Worm (Caenorhabditis elegans): ENCODE measurements around the gene K01A6.6.

K01A6.6 gene

ce11 chrIV:11742406-11742805, 7.3 kb downstream of the K01A6.6 start, which contains the start of gene K01A6.5:
K01A6.5 (plus strand) TSS chrIV:11742706.
- TF ChIP-seq mab-5 (tag; optimal IDR thresholded peaks at IDR 0.05) = no peak
- no peak for TF ChIP-seq nhr-25 (tag; optimal IDR thresholded peaks at IDR 0.05)
- TF ChIP-seq nhr-6 (tag; optimal IDR thresholded peaks at IDR 0.05) = no peak
- no peak for TF ChIP-seq nhr-129 (tag; optimal IDR thresholded peaks at IDR 0.05)
- TF ChIP-seq nhr-237 (tag; optimal IDR thresholded peaks at IDR 0.05) = no peak
- TF ChIP-seq C34F6.9 (tag; optimal IDR thresholded peaks at IDR 0.05) = no peak
- TF ChIP-seq egl-27 (tag; optimal IDR thresholded peaks at IDR 0.05) = no peak
- no peak for TF ChIP-seq fos-1 (tag; optimal IDR thresholded peaks at IDR 0.05)
- TF ChIP-seq ztf-1 (GFP tag; conservative IDR thresholded peaks at IDR 0.05) = no peak
- TF ChIP-seq dmd-4 (tag; optimal IDR thresholded peaks at IDR 0.05) = no peak
- TF ChIP-seq skn-1 (tag; optimal IDR thresholded peaks at IDR 0.05) = no peak
- no peak for TF ChIP-seq elt-3 (tag; optimal IDR thresholded peaks at IDR 0.05)
- TF ChIP-seq peb-1 (tag; optimal IDR thresholded peaks at IDR 0.05) = no peak
- TF ChIP-seq lin-39 (tag; optimal IDR thresholded peaks at IDR 0.05) = no peak
- TF ChIP-seq unc-39 (tag; optimal IDR thresholded peaks at IDR 0.05) = no peak
- TF ChIP-seq sma-9 (GFP tag; optimal IDR thresholded peaks at IDR 0.05) = no peak
- TF ChIP-seq sma-9 (tag; optimal IDR thresholded peaks at IDR 0.05) = no peak
- TF ChIP-seq lin-11 (tag; optimal IDR thresholded peaks at IDR 0.05) = no peak
- TF ChIP-seq nhr-10 (tag; optimal IDR thresholded peaks at IDR 0.05) = no peak

- TF ChIP-seq lin-11 (tag; optimal IDR thresholded peaks at IDR 0.05) (no peak), sem-4 (tag; optimal IDR thresholded peaks at IDR 0.05) (no peak), C34F6.9 (tag; optimal IDR thresholded peaks at IDR 0.05) (no peak), ceh-16 (tag; optimal IDR thresholded peaks at IDR 0.05) (no peak), nhr-23 (tag; optimal IDR thresholded peaks at IDR 0.05) (no peak), ama-1 (optimal IDR thresholded peaks at IDR 0.05) (no peak), mdl-1 (tag; optimal IDR thresholded peaks at IDR 0.05) (no peak), nhr-21 (tag; optimal IDR thresholded peaks at IDR 0.05) (no peak)
These were observed 8.7 kb downstream of the K01A6.6 start for ce11 chrIV:11743813-11744212.

ce11 chrIV:11744287-11744686, 9.2 kb downstream of the K01A6.6 start:
- TF ChIP-seq ceh-82 (tag; optimal IDR thresholded peaks at IDR 0.05) (no peak), nhr-129 (tag; optimal IDR thresholded peaks at IDR 0.05) (peak; percentile 30), nhr-23 (tag; optimal IDR thresholded peaks at IDR 0.05) (no peak), aly-2 (tag; optimal IDR thresholded peaks at IDR 0.05) (no peak), nhr-77 (tag; optimal IDR thresholded peaks at IDR 0.05) (no peak), gmeb-1 (tag; optimal IDR thresholded peaks at IDR 0.05) (no peak), nhr-11 (tag; optimal IDR thresholded peaks at IDR 0.05) (no peak), ama-1 (optimal IDR thresholded peaks at IDR 0.05) (no peak), sma-9 (GFP tag; optimal IDR thresholded peaks at IDR 0.05) (peak; percentile 64), sma-9 (tag; optimal IDR thresholded peaks at IDR 0.05) (no peak), snpc-4 (tag; optimal IDR thresholded peaks at IDR 0.05) (no peak), nhr-6 (tag; optimal IDR thresholded peaks at IDR 0.05) (no peak), C34F6.9 (tag; optimal IDR thresholded peaks at IDR 0.05) (no peak), unc-39 (tag; optimal IDR thresholded peaks at IDR 0.05) (no peak), unc-55 (GFP tag; optimal IDR thresholded peaks at IDR 0.05) (peak; percentile 9)

- TF ChIP-seq fos-1 (tag; optimal IDR thresholded peaks at IDR 0.05) (peak; percentile 44), blmp-1 (tag; optimal IDR thresholded peaks at IDR 0.05; ENCODE audit: insufficient read depth) (no peak), lin-13 (GFP tag; optimal IDR thresholded peaks at IDR 0.05) (no peak)
These were observed 10.2 kb downstream of the K01A6.6 start, which contains the start of gene gem-4 for ce11 chrIV:11745340-11745739. gem-4 (plus strand) TSS chrIV:11745640.

ce11 chrIV:11748852-11749251, 13.7 kb downstream of the K01A6.6 start, which contains the start of gene T12A7.6:
T12A7.6 (plus strand) TSS chrIV:11749220.
- peak; percentile 23 for TF ChIP-seq C34F6.9 (tag; optimal IDR thresholded peaks at IDR 0.05)
- peak in 1 of 2 experiments; percentile 25 for TF ChIP-seq lsy-2 (tag; optimal IDR thresholded peaks at IDR 0.05)
- peak; percentile 74 for TF ChIP-seq nhr-129 (tag; optimal IDR thresholded peaks at IDR 0.05)
- TF ChIP-seq sma-9 (GFP tag; optimal IDR thresholded peaks at IDR 0.05) = peak; percentile 33
- TF ChIP-seq sma-9 (tag; optimal IDR thresholded peaks at IDR 0.05) = no peak
- TF ChIP-seq F13H6.1 (tag; optimal IDR thresholded peaks at IDR 0.05) = peak; percentile 70
- TF ChIP-seq elt-3 (tag; optimal IDR thresholded peaks at IDR 0.05) = no peak
- no peak for TF ChIP-seq nhr-10 (tag; optimal IDR thresholded peaks at IDR 0.05)

All from whole organism, L2 larva.